Fruit fly (Drosophila melanogaster): ENCODE results near the gene CG33286.

- TF ChIP-seq CG8478 (optimal IDR thresholded peaks at IDR 0.05) = no peak
- no peak for TF ChIP-seq CTCF (optimal IDR thresholded peaks at IDR 0.05)
These were observed 48.9 kb upstream of the CG33286 start for dm6 chr3L:21023364-21023763.
